Worm (Caenorhabditis elegans) whole organism, late embryonic: ENCODE results near the gene ZK1307.9.

Experiments
- C08G9.2 ChIP-seq: sonication (generic microtip); optimal IDR thresholded peaks from 2 replicates; lab custom pipeline; 2016; ENCODE audit warnings: mild to moderate bottlenecking, missing genetic modification characterization, moderate library complexity, missing compliant biosample characterization
- C38D4.7 ChIP-seq: fragments of 200-800 bp; sonication (Bioruptor generic); optimal IDR thresholded peaks from 2 replicates; lab custom pipeline; 2018; ENCODE audit warnings: mild to moderate bottlenecking, missing genetic modification characterization, moderate library complexity, missing compliant biosample characterization
- F13H6.1 ChIP-seq: sonication (generic microtip); optimal IDR thresholded peaks from 2 replicates; lab custom pipeline; 2016; ENCODE audit warnings: missing genetic modification characterization, missing compliant biosample characterization
- K09A11.1 ChIP-seq: sonication (generic microtip); optimal IDR thresholded peaks from 2 replicates; lab custom pipeline; 2017; ENCODE audit warnings: antibody characterized with exemption, mild to moderate bottlenecking, missing genetic modification characterization, missing compliant biosample characterization; ENCODE audit not compliant: insufficient read depth
- ahr-1 ChIP-seq: sonication (generic microtip); optimal IDR thresholded peaks from 2 replicates; lab custom pipeline; 2016; ENCODE audit warnings: missing genetic modification characterization, missing compliant biosample characterization
- ama-1 ChIP-seq: fragments of 150-350 bp; optimal IDR thresholded peaks from 2 replicates; lab custom pipeline; 2014
- ceh-14 ChIP-seq: sonication (generic microtip); optimal IDR thresholded peaks from 2 replicates; lab custom pipeline; 2016; ENCODE audit warnings: missing genotype, missing genetic modification characterization, missing compliant biosample characterization
- ceh-18 ChIP-seq: sonication (generic microtip); optimal IDR thresholded peaks from 2 replicates; lab custom pipeline; 2016; ENCODE audit warnings: missing genetic modification characterization, missing compliant biosample characterization
- ceh-2 ChIP-seq: sonication (generic microtip); optimal IDR thresholded peaks from 2 replicates; lab custom pipeline; 2016; ENCODE audit warnings: missing genotype, missing genetic modification characterization, missing compliant biosample characterization
- ceh-30 ChIP-seq: fragments of 150-350 bp; optimal IDR thresholded peaks from 2 replicates; lab custom pipeline; 2014; ENCODE audit warnings: missing biosample characterization, missing genetic modification characterization
- ceh-9 ChIP-seq: sonication (generic microtip); optimal IDR thresholded peaks from 2 replicates; lab custom pipeline; 2016; ENCODE audit warnings: mild to moderate bottlenecking, missing genetic modification characterization, inconsistent platforms, missing compliant biosample characterization
- dmd-4 ChIP-seq: sonication (generic microtip); optimal IDR thresholded peaks from 2 replicates; lab custom pipeline; 2016; ENCODE audit warnings: borderline replicate concordance, missing genetic modification characterization, missing compliant biosample characterization
- ets-4 ChIP-seq: sonication (generic microtip); optimal IDR thresholded peaks from 2 replicates; lab custom pipeline; 2016; ENCODE audit warnings: missing genetic modification characterization, missing compliant biosample characterization
- eyg-1 ChIP-seq: sonication (generic microtip); optimal IDR thresholded peaks from 2 replicates; lab custom pipeline; 2016; ENCODE audit warnings: missing genotype, missing genetic modification characterization, missing compliant biosample characterization
- fkh-10 ChIP-seq: fragments of 150-350 bp; optimal IDR thresholded peaks from 2 replicates; lab custom pipeline; 2014; ENCODE audit warnings: missing biosample characterization, missing genetic modification reagents, missing genetic modification characterization
- hlh-15 ChIP-seq: sonication (generic microtip); optimal IDR thresholded peaks from 2 replicates; lab custom pipeline; 2016; ENCODE audit warnings: missing genetic modification characterization, missing compliant biosample characterization
- hlh-30 ChIP-seq: sonication (generic microtip); optimal IDR thresholded peaks from 2 replicates; lab custom pipeline; 2017; ENCODE audit warnings: antibody characterized with exemption, missing genetic modification characterization, missing compliant biosample characterization; ENCODE audit not compliant: insufficient read depth
- hlh-6 ChIP-seq: sonication (generic microtip); optimal IDR thresholded peaks from 2 replicates; lab custom pipeline; 2016; ENCODE audit warnings: missing genotype, missing genetic modification characterization, missing compliant biosample characterization
- hlh-8 ChIP-seq: sonication (generic microtip); optimal IDR thresholded peaks from 2 replicates; lab custom pipeline; 2016; ENCODE audit warnings: missing genotype, missing genetic modification characterization, missing compliant biosample characterization
- lin-11 ChIP-seq: fragments of 200-800 bp; sonication (Bioruptor generic); optimal IDR thresholded peaks from 2 replicates; lab custom pipeline; 2018; ENCODE audit warnings: mild to moderate bottlenecking, missing genetic modification characterization, missing compliant biosample characterization
- mec-3 ChIP-seq: sonication (generic microtip); optimal IDR thresholded peaks from 2 replicates; lab custom pipeline; 2016; ENCODE audit warnings: borderline replicate concordance, missing genetic modification characterization, missing compliant biosample characterization
- nfya-1 ChIP-seq: sonication (generic microtip); optimal IDR thresholded peaks from 2 replicates; lab custom pipeline; 2017; ENCODE audit warnings: missing genetic modification characterization, mild to moderate bottlenecking, missing compliant biosample characterization, antibody characterized with exemption, moderate library complexity
- nhr-11 ChIP-seq: fragments of 150-350 bp; optimal IDR thresholded peaks from 2 replicates; lab custom pipeline; 2014; ENCODE audit warnings: missing biosample characterization, missing genetic modification characterization
- nhr-232 ChIP-seq: sonication (generic microtip); optimal IDR thresholded peaks from 2 replicates; lab custom pipeline; 2016; ENCODE audit warnings: missing genetic modification characterization, missing compliant biosample characterization
- pag-3 ChIP-seq: sonication (generic microtip); optimal IDR thresholded peaks from 2 replicates; lab custom pipeline; 2016; ENCODE audit warnings: missing compliant biosample characterization, missing genetic modification characterization, borderline replicate concordance
- pat-9 ChIP-seq: fragments of 200-800 bp; sonication (Bioruptor generic); optimal IDR thresholded peaks from 2 replicates; lab custom pipeline; 2018; ENCODE audit warnings: mild to moderate bottlenecking, missing genetic modification characterization, moderate library complexity, missing compliant biosample characterization
- pha-2 ChIP-seq: sonication (generic microtip); optimal IDR thresholded peaks from 2 replicates; lab custom pipeline; 2017; ENCODE audit warnings: mild to moderate bottlenecking, missing genetic modification characterization, missing compliant biosample characterization
- pha-4 ChIP-seq: fragments of 150-350 bp; optimal IDR thresholded peaks from 2 replicates; lab custom pipeline; 2018; ENCODE audit warnings: missing biosample characterization, missing genetic modification reagents, missing genetic modification characterization
- pros-1 ChIP-seq: fragments of 150-350 bp; optimal IDR thresholded peaks from 2 replicates; lab custom pipeline; 2014; ENCODE audit warnings: missing biosample characterization, missing genetic modification reagents, missing genetic modification characterization
- rnt-1 ChIP-seq: sonication (generic microtip); optimal IDR thresholded peaks from 2 replicates; lab custom pipeline; 2016; ENCODE audit warnings: missing genetic modification characterization, missing compliant biosample characterization
- sdc-2 ChIP-seq: sonication (generic microtip); optimal IDR thresholded peaks from 2 replicates; lab custom pipeline; 2016; ENCODE audit warnings: missing genotype, missing genetic modification characterization, missing compliant biosample characterization
- sox-2 ChIP-seq: fragments of 200-800 bp; sonication (Bioruptor generic); IDR thresholded peaks from 2 replicates; pipeline ENCODE4 v1.3.6; 2022; ENCODE audit warnings: missing genetic modification reagents, missing genetic modification characterization, missing compliant biosample characterization
- sox-4 ChIP-seq: sonication (generic microtip); optimal IDR thresholded peaks from 2 replicates; lab custom pipeline; 2017; ENCODE audit warnings: mild to moderate bottlenecking, missing genetic modification characterization, inconsistent platforms, missing compliant biosample characterization
- tbx-2 ChIP-seq: sonication (generic microtip); optimal IDR thresholded peaks from 2 replicates; lab custom pipeline; 2016; ENCODE audit warnings: missing genetic modification characterization, missing compliant biosample characterization
- tbx-7 ChIP-seq: sonication (generic microtip); optimal IDR thresholded peaks from 2 replicates; lab custom pipeline; 2016; ENCODE audit warnings: missing genotype, missing genetic modification characterization, missing compliant biosample characterization
- ttx-3 ChIP-seq: sonication (generic microtip); optimal IDR thresholded peaks from 2 replicates; lab custom pipeline; 2016; ENCODE audit warnings: missing genetic modification reagents, missing genetic modification characterization, missing compliant biosample characterization
- unc-3 ChIP-seq, 2 experiments: fragments of 200-800 bp in 1 of 2; sonication (Bioruptor generic) in 1 of 2; sonication (generic microtip) in 1 of 2; conservative IDR thresholded peaks in 1 of 2; optimal IDR thresholded peaks in 1 of 2; 2 replicates each; pipeline versions ENCODE4 v1.3.6 to Lab custom; 2016 to 2022; ENCODE audit warnings: missing compliant biosample characterization in 2 of 2, missing genetic modification characterization in 2 of 2, missing genetic modification reagents in 1 of 2
- unc-42 ChIP-seq: sonication (generic microtip); optimal IDR thresholded peaks from 2 replicates; lab custom pipeline; 2016; ENCODE audit warnings: missing genotype, missing genetic modification characterization, missing compliant biosample characterization
- unc-55 ChIP-seq: sonication (generic microtip); optimal IDR thresholded peaks from 2 replicates; lab custom pipeline; 2017; ENCODE audit warnings: missing biosample characterization, missing genetic modification reagents, missing genetic modification characterization
- unc-86 ChIP-seq: sonication (generic microtip); optimal IDR thresholded peaks from 2 replicates; lab custom pipeline; 2016; ENCODE audit warnings: missing genetic modification characterization, missing compliant biosample characterization
- zip-5 ChIP-seq: sonication (generic microtip); optimal IDR thresholded peaks from 2 replicates; lab custom pipeline; 2016; ENCODE audit warnings: missing genetic modification characterization, missing compliant biosample characterization

ZK1307.9 gene

DNA sequence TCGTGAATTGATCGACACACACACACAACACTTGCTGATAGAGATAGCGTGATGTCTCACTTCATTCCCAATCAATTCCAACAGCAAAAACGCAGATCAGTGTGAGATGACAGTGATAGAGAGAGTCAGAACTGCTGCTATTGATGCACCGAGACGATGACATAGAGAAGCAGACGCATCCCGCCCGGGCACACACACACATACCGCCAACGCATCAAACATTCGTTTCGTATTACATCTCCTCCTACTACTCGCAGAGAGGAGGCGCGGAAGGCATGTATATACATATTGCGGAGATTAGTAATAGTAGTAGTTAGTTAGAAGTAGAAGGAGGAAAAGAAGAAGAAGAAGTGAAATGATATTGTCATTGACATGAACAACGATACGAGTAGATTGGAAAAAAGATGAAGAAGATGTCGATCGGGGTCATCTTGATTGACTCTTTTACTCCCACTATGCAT is 29.9 kb upstream of the ZK1307.9 start (continued):
- no peak for TF ChIP-seq nhr-232 (tag; lab: Kevin White, UChicago)
- no peak for TF ChIP-seq pha-2
- no peak for TF ChIP-seq unc-42 (tag; lab: Kevin White, UChicago)
- TF ChIP-seq nfya-1, result peak; percentile 36
- TF ChIP-seq lin-11 (tag; lab: Kevin White, UChicago), result no peak
- no peak for TF ChIP-seq ttx-3 (tag; lab: Kevin White, UChicago)
- no peak for TF ChIP-seq hlh-8 (tag; lab: Kevin White, UChicago)
- TF ChIP-seq ceh-14 (tag; lab: Kevin White, UChicago), result no peak
- no peak for TF ChIP-seq ceh-30
- TF ChIP-seq K09A11.1, result no peak
- TF ChIP-seq unc-55 (GFP tag; lab: Kevin White, UChicago), result peak; percentile 82
- no peak for TF ChIP-seq pha-4 (tag; lab: Kevin White, UChicago)
- no peak for TF ChIP-seq hlh-15 (tag; lab: Kevin White, UChicago)
- no peak for TF ChIP-seq sox-2
- TF ChIP-seq C38D4.7 (GFP tag; lab: Kevin White, UChicago), result no peak
- no peak for TF ChIP-seq hlh-6 (tag; lab: Kevin White, UChicago)
- TF ChIP-seq C08G9.2 (tag; lab: Kevin White, UChicago), result no peak
- no peak for TF ChIP-seq zip-5 (tag; lab: Kevin White, UChicago)
- peak; percentile 29 for TF ChIP-seq tbx-2
- TF ChIP-seq F13H6.1 (tag; lab: Kevin White, UChicago), result no peak
- TF ChIP-seq nhr-11, result no peak
- no peak for TF ChIP-seq pag-3 (tag; lab: Kevin White, UChicago)
- TF ChIP-seq ama-1 (lab: Kevin White, UChicago), result no peak
- TF ChIP-seq pros-1 (tag; lab: Kevin White, UChicago), result no peak
- no peak for TF ChIP-seq ceh-9 (tag; lab: Kevin White, UChicago)
- TF ChIP-seq ets-4 (tag; lab: Kevin White, UChicago), result no peak
- no peak for TF ChIP-seq sox-4 (tag; lab: Kevin White, UChicago)

DNA sequence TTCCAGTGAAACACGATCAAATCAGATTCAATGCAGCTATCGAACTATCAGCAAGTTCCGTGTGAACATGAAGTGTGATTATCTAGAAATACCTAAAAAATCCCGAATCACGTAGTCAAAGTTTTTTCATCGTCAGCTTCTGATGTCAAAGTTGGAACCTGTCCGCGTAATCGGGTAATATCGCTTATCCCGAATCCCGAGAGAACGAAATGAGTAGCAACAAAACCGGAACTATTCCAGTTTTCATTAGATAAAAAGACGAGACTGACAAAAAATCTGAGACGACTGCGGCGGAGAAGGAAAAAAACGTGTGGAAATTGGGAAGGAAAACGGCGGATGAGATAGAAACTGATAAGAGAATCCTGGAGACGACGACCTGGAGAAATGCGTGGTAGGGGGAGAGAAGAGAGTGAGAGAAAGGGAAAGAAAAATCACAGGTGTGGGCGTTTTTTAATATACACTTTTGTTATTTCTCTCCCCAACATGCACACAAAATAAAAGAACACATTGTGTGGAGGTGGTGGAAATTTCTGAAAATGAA is 29.2 kb upstream of the ZK1307.9 start:
- TF ChIP-seq unc-3 (GFP tag; conservative IDR thresholded peaks at IDR 0.05; lab: Robert Waterston, UW) (no peak), unc-3 (tag; optimal IDR thresholded peaks at IDR 0.05; lab: Kevin White, UChicago) (no peak), ama-1 (lab: Kevin White, UChicago) (no peak), nhr-11 (peak; percentile 67), K09A11.1 (no peak), unc-42 (tag; lab: Kevin White, UChicago) (no peak)
- TF ChIP-seq, all 69 proteins: peak for 1

DNA sequence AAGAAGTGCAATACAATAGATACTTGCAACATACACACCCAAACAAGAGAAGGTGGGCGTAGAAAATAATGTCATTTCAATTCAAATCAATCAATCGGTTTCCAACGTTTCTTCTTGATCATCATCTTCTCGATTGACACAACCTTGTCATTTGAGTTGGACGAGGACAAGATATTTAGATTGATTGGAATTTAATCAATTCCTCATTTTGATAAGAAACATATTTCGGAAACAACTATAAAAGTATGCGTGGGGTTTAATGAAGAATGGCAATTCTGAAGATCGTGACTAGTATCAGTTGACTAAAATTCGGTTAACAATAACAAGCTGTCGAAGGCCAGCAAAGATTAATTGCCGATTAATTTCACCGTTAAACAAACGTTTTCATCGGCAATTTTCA is 28.7 kb upstream of the ZK1307.9 start:
- TF ChIP-seq sdc-2 (tag; lab: Kevin White, UChicago) (no peak), unc-55 (GFP tag; lab: Kevin White, UChicago) (peak; percentile 18)

DNA sequence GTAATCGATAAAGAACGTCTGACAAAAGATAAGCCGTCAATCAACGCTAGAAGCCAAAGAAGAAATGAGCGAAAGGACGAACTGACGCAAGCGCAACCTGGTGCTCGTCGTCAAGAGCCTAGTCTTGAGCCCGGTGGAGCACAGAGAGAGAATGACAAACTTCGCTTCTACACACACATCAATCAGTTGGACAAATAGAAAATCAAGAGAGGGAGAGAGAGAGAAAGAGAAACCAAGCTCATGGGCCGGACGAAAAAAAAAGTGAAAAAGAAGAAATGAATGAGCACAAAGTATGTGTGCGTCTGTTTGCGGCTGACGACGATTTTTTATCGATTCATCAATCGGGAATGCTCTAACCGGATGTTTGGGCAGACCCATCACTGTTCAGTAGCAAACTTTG is 28.2 kb upstream of the ZK1307.9 start:
- TF ChIP-seq lin-11 (tag; lab: Kevin White, UChicago), result no peak
- TF ChIP-seq nfya-1, result peak; percentile 26
- TF ChIP-seq rnt-1 (tag; lab: Kevin White, UChicago), result peak; percentile 24
- TF ChIP-seq fkh-10 (GFP tag; lab: Kevin White, UChicago), result no peak
- TF ChIP-seq unc-55 (GFP tag; lab: Kevin White, UChicago), result peak; percentile 88
- TF ChIP-seq ceh-18 (tag; lab: Kevin White, UChicago), result peak; percentile 83
- no peak for TF ChIP-seq ceh-2

DNA sequence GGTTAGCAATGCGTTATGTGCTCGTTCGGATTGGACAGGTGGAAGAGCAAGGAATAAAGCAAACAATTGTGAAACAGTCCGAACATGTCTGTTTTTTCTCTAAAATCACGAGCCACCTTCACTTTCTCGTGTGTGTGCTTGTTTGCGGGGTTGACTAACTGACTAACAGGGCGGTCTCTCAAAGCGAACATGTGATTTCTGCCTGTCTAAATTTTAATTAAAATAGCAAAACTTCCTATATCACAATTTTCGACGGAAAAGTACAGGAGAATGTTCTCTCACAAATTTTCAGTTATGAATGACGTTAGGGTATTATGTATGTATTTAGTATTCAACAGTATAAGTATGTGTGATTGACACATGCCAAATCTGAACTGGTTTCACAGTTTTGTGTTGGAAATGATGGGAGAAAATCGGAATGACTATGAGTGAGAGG is 27.4 kb upstream of the ZK1307.9 start:
- TF ChIP-seq unc-42 (tag; lab: Kevin White, UChicago) (no peak), unc-3 (GFP tag; conservative IDR thresholded peaks at IDR 0.05; lab: Robert Waterston, UW) (no peak), unc-3 (tag; optimal IDR thresholded peaks at IDR 0.05; lab: Kevin White, UChicago) (no peak), unc-86 (tag; lab: Kevin White, UChicago) (no peak), mec-3 (tag; lab: Kevin White, UChicago) (no peak), dmd-4 (tag; lab: Kevin White, UChicago) (no peak), hlh-30 (no peak), hlh-6 (tag; lab: Kevin White, UChicago) (no peak), tbx-7 (tag; lab: Kevin White, UChicago) (no peak), nhr-11 (no peak), eyg-1 (tag; lab: Kevin White, UChicago) (no peak), lin-11 (tag; lab: Kevin White, UChicago) (no peak), ceh-9 (tag; lab: Kevin White, UChicago) (no peak), pat-9 (no peak), ahr-1 (tag; lab: Kevin White, UChicago) (no peak)
